Fruit fly (Drosophila melanogaster): ENCODE measurements around the gene FarO.

Gene FarO

DNA sequence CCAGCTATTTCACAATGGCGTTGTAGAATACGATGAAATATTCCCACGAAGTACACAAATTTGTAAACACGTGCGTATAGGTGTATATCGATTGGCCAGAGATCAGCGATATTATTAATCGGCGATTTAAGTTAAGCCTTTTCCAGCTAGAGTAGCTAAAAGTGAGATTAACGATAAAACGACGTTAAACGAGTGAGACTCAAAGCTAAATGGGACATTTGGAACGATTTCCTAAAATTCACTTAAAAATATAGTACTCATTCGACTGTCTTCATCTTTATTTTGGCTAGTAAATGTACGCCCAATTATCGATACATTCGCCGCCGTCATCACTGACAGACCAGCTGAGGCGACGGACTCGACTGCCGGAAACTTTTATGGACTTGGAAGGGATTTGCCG lies 19.1 kb downstream of the FarO start, which contains the start of the genes Nmd3 and CG17776 (continued):
- no peak for TF ChIP-seq psq (GFP tag; optimal IDR thresholded peaks at IDR 0.05)
- TF ChIP-seq CG34224 (GFP tag; IDR thresholded peaks at IDR 0.05; ENCODE audit: partially characterized antibody): peak; percentile 83
- TF ChIP-seq CG4617 (GFP tag; optimal IDR thresholded peaks at IDR 0.05; ENCODE audit: borderline replicate concordance): peak; percentile 26
- peak; percentile 47; the same call in 1 of the 2 replicates for TF ChIP-seq amos (GFP tag; IDR thresholded peaks at IDR 0.05; ENCODE audit: partially characterized antibody)
- TF ChIP-seq chinmo (GFP tag; IDR thresholded peaks at IDR 0.05; ENCODE audit: partially characterized antibody): 0 out of 4 replicates have a peak, but pooled peaks have one; percentile 17
- TF ChIP-seq CG34376 (GFP tag; optimal IDR thresholded peaks at IDR 0.05): peak; percentile 1
- TF ChIP-seq cg (GFP tag; optimal IDR thresholded peaks at IDR 0.05): peak; percentile 3
- TF ChIP-seq gce (GFP tag; IDR thresholded peaks at IDR 0.05): no peak
- TF ChIP-seq CG14667 (GFP tag; IDR thresholded peaks at IDR 0.05): no peak
- TF ChIP-seq jumu (GFP tag; optimal IDR thresholded peaks at IDR 0.05): no peak
- no peak for TF ChIP-seq CG10274 (GFP tag; optimal IDR thresholded peaks at IDR 0.05)
- TF ChIP-seq dpn (GFP tag; optimal IDR thresholded peaks at IDR 0.05): peak in 1 of 2 experiments; percentile 5
- no peak for TF ChIP-seq CG1529 (GFP tag; optimal IDR thresholded peaks at IDR 0.05)
- TF ChIP-seq ssp (GFP tag; IDR thresholded peaks at IDR 0.05): no peak
- peak; percentile 30 for TF ChIP-seq CG12391 (tag; optimal IDR thresholded peaks at IDR 0.05)
- peak; percentile 3 for TF ChIP-seq twi (tag; optimal IDR thresholded peaks at IDR 0.05)
- TF ChIP-seq danr (GFP tag; IDR thresholded peaks at IDR 0.05): no peak
- TF ChIP-seq CG12236 (GFP tag; optimal IDR thresholded peaks at IDR 0.05): no peak
- TF ChIP-seq CG6689 (GFP tag; IDR thresholded peaks at IDR 0.05): no peak
- peak; percentile 79 for TF ChIP-seq Dll (GFP tag; IDR thresholded peaks at IDR 0.05; ENCODE audit: partially characterized antibody)
- no peak for TF ChIP-seq tio (GFP tag; optimal IDR thresholded peaks at IDR 0.05)
- TF ChIP-seq unc-4 (GFP tag; IDR thresholded peaks at IDR 0.05; ENCODE audit: partially characterized antibody): peak; percentile 69
- TF ChIP-seq D19B (GFP tag; optimal IDR thresholded peaks at IDR 0.05): no peak
- no peak for TF ChIP-seq lmd (GFP tag; IDR thresholded peaks at IDR 0.05)
- TF ChIP-seq MTF-1 (GFP tag; optimal IDR thresholded peaks at IDR 0.05; ENCODE audit: borderline replicate concordance): no peak
- TF ChIP-seq CG30020 (tag; optimal IDR thresholded peaks at IDR 0.05): peak; percentile 8
- no peak for TF ChIP-seq eve (GFP tag; optimal IDR thresholded peaks at IDR 0.05)
- no peak for TF ChIP-seq Sox100B (GFP tag; optimal IDR thresholded peaks at IDR 0.05)
- TF ChIP-seq CG6791 (GFP tag; IDR thresholded peaks at IDR 0.05; ENCODE audit: partially characterized antibody): peak; percentile 60; the same call in 2 of the 3 replicates
- TF ChIP-seq CG9797 (GFP tag; optimal IDR thresholded peaks at IDR 0.05): peak; percentile 4
- TF ChIP-seq H15 (GFP tag; IDR thresholded peaks at IDR 0.05): no peak
- TF ChIP-seq inv (GFP tag; IDR thresholded peaks at IDR 0.05; ENCODE audit: partially characterized antibody): peak; percentile 51
- TF ChIP-seq salm (tag; optimal IDR thresholded peaks at IDR 0.05): no peak
- TF ChIP-seq CG2202 (tag; optimal IDR thresholded peaks at IDR 0.05): no peak
- TF ChIP-seq Sry-β (GFP tag; optimal IDR thresholded peaks at IDR 0.05): peak; percentile 95
- no peak for TF ChIP-seq CG13894 (tag; optimal IDR thresholded peaks at IDR 0.05)
- TF ChIP-seq row (GFP tag; IDR thresholded peaks at IDR 0.05): peak; percentile 66
- TF ChIP-seq stc (GFP tag; IDR thresholded peaks at IDR 0.05): no peak
- peak; percentile 35 for TF ChIP-seq CG2120 (GFP tag; optimal IDR thresholded peaks at IDR 0.05)
- no peak for TF ChIP-seq ham (GFP tag; IDR thresholded peaks at IDR 0.05)
- no peak for TF ChIP-seq dysf (GFP tag; IDR thresholded peaks at IDR 0.05)
- no peak for TF ChIP-seq CG3281 (GFP tag; optimal IDR thresholded peaks at IDR 0.05)
- no peak for TF ChIP-seq CG31224 (GFP tag; IDR thresholded peaks at IDR 0.05)
- TF ChIP-seq Mad (GFP tag; optimal IDR thresholded peaks at IDR 0.05): no peak
- TF ChIP-seq CG12071 (GFP tag; optimal IDR thresholded peaks at IDR 0.05): no peak
- TF ChIP-seq shn (GFP tag; optimal IDR thresholded peaks at IDR 0.05): peak; percentile 26
- no peak for TF ChIP-seq pum (GFP tag; optimal IDR thresholded peaks at IDR 0.05)
- TF ChIP-seq NC2α (GFP tag; optimal IDR thresholded peaks at IDR 0.05): no peak
